Worm (Caenorhabditis elegans): ENCODE data around the gene srbc-11.

ce11 chrV:7539015-7539414 lies 43.9 kb upstream of the srbc-11 start, which contains the start of gene srh-268:
- TF ChIP-seq skn-1 (tag; optimal IDR thresholded peaks at IDR 0.05) (no peak), fos-1 (tag; optimal IDR thresholded peaks at IDR 0.05) (no peak)

Measured in whole organism, L2 larva.